Fruit fly (Drosophila melanogaster) whole organism, embryonic: ENCODE results near the gene ssp7.
A peak's percentile ranks its signal among the peaks of the same experiment; 100 is the strongest.

ENCODE experiments used
- BEAF-32 ChIP-seq: fragments of 200-800 bp; sonication (Bioruptor generic); optimal IDR thresholded peaks from 3 replicates; lab custom pipeline; 2017; ENCODE audit warnings: missing biosample characterization, missing genetic modification characterization, mild to moderate bottlenecking, moderate library complexity, missing genetic modification reagents
- CG1024 ChIP-seq: fragments of 200-800 bp; sonication (Bioruptor generic); IDR thresholded peaks from 2 replicates; pipeline ENCODE4 v1.3.6; 2022; ENCODE audit warnings: missing biosample characterization, missing genetic modification characterization
- CG10654 ChIP-seq: fragments of 200-800 bp; sonication (Bioruptor generic); optimal IDR thresholded peaks from 2 replicates; lab custom pipeline; 2016; ENCODE audit warnings: missing biosample characterization, missing genetic modification characterization
- CG11085 ChIP-seq: fragments of 200-800 bp; sonication (Bioruptor generic); IDR thresholded peaks from 2 replicates; pipeline ENCODE4 v1.3.6; 2022; ENCODE audit warnings: missing biosample characterization, missing genetic modification characterization
- CG11696 ChIP-seq: fragments of 200-800 bp; sonication (Bioruptor generic); IDR thresholded peaks from 2 replicates; pipeline ENCODE4 v1.3.6; 2022; ENCODE audit warnings: missing biosample characterization, missing genetic modification characterization
- CG15601 ChIP-seq: fragments of 200-800 bp; sonication (Bioruptor generic); optimal IDR thresholded peaks from 3 replicates; lab custom pipeline; 2019; ENCODE audit warnings: missing biosample characterization, mild to moderate bottlenecking, missing genetic modification characterization, moderate library complexity
- CG18011 ChIP-seq: fragments of 200-800 bp; sonication (Bioruptor generic); optimal IDR thresholded peaks from 2 replicates; lab custom pipeline; 2017; ENCODE audit warnings: missing biosample characterization, missing genetic modification characterization, mild to moderate bottlenecking, moderate library complexity, missing genotype
- CG2889 ChIP-seq: fragments of 200-800 bp; sonication (Bioruptor generic); IDR thresholded peaks from 3 replicates; pipeline ENCODE4 v1.3.6; 2022; ENCODE audit warnings: missing biosample characterization, missing genetic modification characterization
- CG30020 ChIP-seq: fragments of 200-800 bp; optimal IDR thresholded peaks from 2 replicates; lab custom pipeline; 2019; ENCODE audit warnings: missing biosample characterization, mild to moderate bottlenecking, missing genetic modification characterization, moderate library complexity
- CG31388 ChIP-seq: fragments of 200-800 bp; sonication (Bioruptor generic); optimal IDR thresholded peaks from 2 replicates; lab custom pipeline; 2016; ENCODE audit warnings: missing biosample characterization, missing genetic modification characterization
- CG32767 ChIP-seq: fragments of 200-800 bp; sonication (Bioruptor generic); IDR thresholded peaks from 2 replicates; pipeline ENCODE4 v1.3.6; 2022; ENCODE audit warnings: missing biosample characterization, missing genetic modification characterization
- CG3726 ChIP-seq: fragments of 200-800 bp; sonication (Bioruptor generic); IDR thresholded peaks from 3 replicates; pipeline ENCODE4, ENCODE4 v1.3.6; 2022; ENCODE audit warnings: missing biosample characterization, missing genetic modification characterization
- CG6854 ChIP-seq: fragments of 200-800 bp; sonication (Bioruptor generic); optimal IDR thresholded peaks from 3 replicates; lab custom pipeline; 2017; ENCODE audit warnings: missing biosample characterization, mild to moderate bottlenecking, missing genetic modification characterization
- CG7372 ChIP-seq: fragments of 200-800 bp; sonication (Bioruptor generic); IDR thresholded peaks from 2 replicates; pipeline ENCODE4 v1.3.6; 2022; ENCODE audit warnings: missing biosample characterization, missing genetic modification characterization
- CG9932 ChIP-seq: fragments of 200-800 bp; sonication (Bioruptor generic); IDR thresholded peaks from 2 replicates; pipeline ENCODE4 v1.3.6; 2022; ENCODE audit warnings: missing biosample characterization, missing genetic modification characterization
- CkIIα-i1 ChIP-seq: fragments of 200-800 bp; sonication (Bioruptor generic); IDR thresholded peaks from 2 replicates; pipeline ENCODE4 v1.3.6; 2022; ENCODE audit warnings: missing biosample characterization, missing genetic modification characterization
- D19A ChIP-seq: fragments of 200-800 bp; optimal IDR thresholded peaks from 3 replicates; lab custom pipeline; 2019; ENCODE audit warnings: missing biosample characterization, mild to moderate bottlenecking, missing genetic modification characterization, moderate library complexity
- Dfd ChIP-seq, 2 experiments: fragments of >200 bp; optimal IDR thresholded peaks; 2 replicates each; lab custom pipeline; 2017; ENCODE audit warnings: missing biosample characterization in 2 of 2, missing genetic modification characterization in 2 of 2
- Doc2 ChIP-seq: fragments of 200-800 bp; sonication (Bioruptor generic); IDR thresholded peaks from 2 replicates; pipeline ENCODE4 v1.3.6; 2022; ENCODE audit warnings: missing biosample characterization, missing genetic modification characterization
- Doc3 ChIP-seq: fragments of 200-800 bp; sonication (Bioruptor generic); IDR thresholded peaks from 3 replicates; pipeline ENCODE4 v1.3.6; 2022; ENCODE audit warnings: missing biosample characterization, missing genetic modification characterization; ENCODE audit not compliant: partially characterized antibody
- Ets97D ChIP-seq: fragments of 200-800 bp; sonication (Bioruptor generic); optimal IDR thresholded peaks from 3 replicates; lab custom pipeline; 2016; ENCODE audit warnings: missing biosample characterization, missing genetic modification characterization
- GATAe ChIP-seq: fragments of 200-800 bp; sonication (Bioruptor generic); conservative IDR thresholded peaks from 2 replicates; pipeline ENCODE4 v1.3.6; 2022; ENCODE audit warnings: missing biosample characterization, missing genetic modification characterization
- Scr ChIP-seq: fragments of 200-800 bp; sonication (Bioruptor generic); IDR thresholded peaks from 2 replicates; pipeline ENCODE4 v1.3.6; 2022; ENCODE audit warnings: missing biosample characterization, missing genetic modification characterization; ENCODE audit not compliant: partially characterized antibody
- YL-1 ChIP-seq: fragments of 200-800 bp; sonication (Bioruptor generic); optimal IDR thresholded peaks from 3 replicates; lab custom pipeline; 2017; ENCODE audit warnings: missing biosample characterization, mild to moderate bottlenecking, missing genetic modification characterization
- abd-A ChIP-seq: fragments of 200-800 bp; sonication (Bioruptor generic); optimal IDR thresholded peaks from 3 replicates; lab custom pipeline; 2019; ENCODE audit warnings: missing biosample characterization, mild to moderate bottlenecking, missing genetic modification characterization, moderate library complexity
- ase ChIP-seq: fragments of 200-800 bp; sonication (Bioruptor generic); IDR thresholded peaks from 3 replicates; pipeline ENCODE4 v1.3.6; 2022; ENCODE audit warnings: missing biosample characterization, missing genetic modification characterization
- dpn ChIP-seq, 2 experiments: fragments of 200-800 bp; sonication (Bioruptor generic); optimal IDR thresholded peaks; 3 replicates each; lab custom pipeline; 2016; ENCODE audit warnings: missing biosample characterization in 2 of 2, missing genetic modification characterization in 2 of 2
- dysf ChIP-seq: fragments of 200-800 bp; sonication (Bioruptor generic); IDR thresholded peaks from 3 replicates; pipeline ENCODE4 v1.3.6; 2022; ENCODE audit warnings: missing biosample characterization, missing genetic modification characterization
- emc ChIP-seq: fragments of 200-800 bp; sonication (Bioruptor generic); optimal IDR thresholded peaks from 2 replicates; lab custom pipeline; 2016; ENCODE audit warnings: missing biosample characterization, missing genetic modification characterization
- en ChIP-seq: fragments of 200-800 bp; sonication (Bioruptor generic); optimal IDR thresholded peaks from 2 replicates; lab custom pipeline; 2016; ENCODE audit warnings: missing biosample characterization, missing genetic modification characterization
- h ChIP-seq: fragments of >200 bp; optimal IDR thresholded peaks from 2 replicates; lab custom pipeline; 2017
- ham ChIP-seq: fragments of 200-800 bp; sonication (Bioruptor generic); IDR thresholded peaks from 2 replicates; pipeline ENCODE4 v1.3.6; 2022; ENCODE audit warnings: missing biosample characterization, missing genetic modification characterization
- hb ChIP-seq: fragments of 200-800 bp; sonication (Bioruptor generic); IDR thresholded peaks from 3 replicates; pipeline ENCODE4 v1.3.6; 2022; ENCODE audit warnings: missing biosample characterization, missing genetic modification characterization; ENCODE audit not compliant: partially characterized antibody
- her ChIP-seq: fragments of 200-800 bp; sonication (Bioruptor generic); optimal IDR thresholded peaks from 2 replicates; lab custom pipeline; 2016; ENCODE audit warnings: missing biosample characterization, missing genetic modification characterization
- insv ChIP-seq, 2 experiments: fragments of 200-800 bp; sonication (Bioruptor generic); optimal IDR thresholded peaks; 3 replicates each; lab custom pipeline; 2016 to 2018; ENCODE audit warnings: missing biosample characterization in 2 of 2, missing genetic modification characterization in 2 of 2
- jumu ChIP-seq: fragments of 200-800 bp; sonication (Bioruptor generic); optimal IDR thresholded peaks from 3 replicates; lab custom pipeline; 2016; ENCODE audit warnings: missing biosample characterization, missing genetic modification characterization
- lab ChIP-seq: fragments of 200-800 bp; sonication (Bioruptor generic); optimal IDR thresholded peaks from 3 replicates; lab custom pipeline; 2017; ENCODE audit warnings: missing biosample characterization, missing genetic modification characterization, mild to moderate bottlenecking, moderate library complexity, missing genetic modification reagents
- luna ChIP-seq: fragments of 200-800 bp; sonication (Bioruptor generic); optimal IDR thresholded peaks from 2 replicates; lab custom pipeline; 2016; ENCODE audit warnings: missing biosample characterization, missing genetic modification characterization
- nerfin-1 ChIP-seq: fragments of 200-800 bp; sonication (Bioruptor generic); optimal IDR thresholded peaks from 3 replicates; lab custom pipeline; 2019; ENCODE audit warnings: missing biosample characterization, mild to moderate bottlenecking, missing genetic modification characterization, moderate library complexity
- nerfin-2 ChIP-seq: fragments of 200-800 bp; sonication (Bioruptor generic); IDR thresholded peaks from 2 replicates; pipeline ENCODE4 v1.3.6; 2022; ENCODE audit warnings: missing biosample characterization, missing genetic modification characterization; ENCODE audit not compliant: partially characterized antibody
- pan ChIP-seq, 4 experiments: fragments of >200 bp in 3 of 4; fragments of 200-800 bp in 1 of 4; sonication (Bioruptor generic) in 1 of 4; optimal IDR thresholded peaks in 3 of 4; IDR thresholded peaks in 1 of 4; 2 replicates each; pipeline versions ENCODE4 v1.3.6 to Lab custom; 2017 to 2022; ENCODE audit warnings: missing biosample characterization in 2 of 4, missing genetic modification characterization in 2 of 4, mixed read lengths in 1 of 4
- pum ChIP-seq: fragments of 200-800 bp; sonication (Bioruptor generic); optimal IDR thresholded peaks from 2 replicates; lab custom pipeline; 2016; ENCODE audit warnings: missing biosample characterization, missing genetic modification characterization
- ranshi ChIP-seq: fragments of 200-800 bp; sonication (Bioruptor generic); IDR thresholded peaks from 2 replicates; pipeline ENCODE4 v1.3.6; 2022; ENCODE audit warnings: missing biosample characterization, missing genetic modification characterization
- sens ChIP-seq: fragments of 200-800 bp; sonication (Bioruptor generic); peaks from one replicate; lab custom pipeline; 2016; ENCODE audit warnings: missing biosample characterization, missing genetic modification characterization
- slou ChIP-seq: fragments of 200-800 bp; sonication (Bioruptor generic); optimal IDR thresholded peaks from 3 replicates; lab custom pipeline; 2016; ENCODE audit warnings: missing biosample characterization, missing genetic modification characterization
- sug ChIP-seq: fragments of 200-800 bp; optimal IDR thresholded peaks from 2 replicates; lab custom pipeline; 2019; ENCODE audit warnings: missing biosample characterization, mild to moderate bottlenecking, missing genetic modification characterization, moderate library complexity
- tap ChIP-seq: fragments of 200-800 bp; optimal IDR thresholded peaks from 3 replicates; lab custom pipeline; 2019; ENCODE audit warnings: missing biosample characterization, mild to moderate bottlenecking, missing genetic modification characterization, moderate library complexity
- tup ChIP-seq: fragments of 200-800 bp; sonication (Bioruptor generic); optimal IDR thresholded peaks from 2 replicates; lab custom pipeline; 2016; ENCODE audit warnings: missing biosample characterization, mild to moderate bottlenecking, missing genetic modification characterization, moderate library complexity
- unc-4 ChIP-seq: fragments of 200-800 bp; sonication (Bioruptor generic); IDR thresholded peaks from 2 replicates; pipeline ENCODE4 v1.3.6; 2022; ENCODE audit warnings: missing biosample characterization, missing genetic modification characterization; ENCODE audit not compliant: partially characterized antibody
- zen ChIP-seq: fragments of 200-800 bp; sonication (Bioruptor generic); optimal IDR thresholded peaks from 3 replicates; lab custom pipeline; 2018; ENCODE audit warnings: missing biosample characterization, mild to moderate bottlenecking, missing genetic modification characterization, moderate library complexity

Gene ssp7

DNA sequence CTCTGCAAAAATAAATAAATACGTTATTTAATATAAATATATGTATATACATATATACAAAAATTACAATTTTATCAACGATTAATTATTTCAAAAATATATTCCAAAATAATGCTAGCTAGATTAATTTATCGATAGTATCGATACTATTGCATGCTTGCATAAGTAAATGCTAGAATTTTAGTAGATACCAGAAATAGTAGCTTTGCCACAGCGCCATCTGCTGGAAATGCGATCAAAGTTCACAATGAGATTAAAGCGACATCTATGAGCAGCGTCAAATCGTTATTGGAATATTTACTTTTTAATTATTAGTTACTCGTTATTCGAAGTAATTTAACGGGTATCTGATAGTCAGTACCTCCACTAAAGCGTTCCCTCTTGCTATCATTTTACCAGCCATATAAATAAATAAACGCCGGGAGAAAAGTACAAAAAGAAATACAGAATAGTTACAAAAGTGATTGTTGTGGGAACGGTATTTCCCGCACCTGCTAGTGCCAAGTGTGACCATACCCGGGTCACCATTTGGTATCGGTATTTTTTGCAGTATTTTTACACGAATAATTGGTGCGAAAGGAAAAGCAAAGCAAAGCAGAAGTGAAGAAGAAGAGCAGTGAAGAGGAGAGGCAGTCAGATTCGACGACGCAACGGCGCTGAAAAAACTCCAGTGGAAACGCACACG is 13.9 kb upstream of the ssp7 start, which contains the start of the genes rtv and Dlic (continued):
- TF ChIP-seq nerfin-2 (GFP tag; lab: Robert Waterston, UW) (peak; percentile 54; the same call in 1 of the 2 replicates), slou (GFP tag; lab: Kevin White, UChicago) (no peak), CG31388 (no peak), abd-A (tag; lab: Kevin White, UChicago) (no peak), CG18011 (GFP tag; lab: Kevin White, UChicago) (no peak), CG30020 (tag; lab: Kevin White, UChicago) (peak; percentile 56), GATAe (no peak), CG11696 (GFP tag; lab: Robert Waterston, UW) (no peak), CG1024 (GFP tag; lab: Robert Waterston, UW) (no peak), dysf (GFP tag; lab: Robert Waterston, UW) (no peak), nerfin-1 (tag; lab: Kevin White, UChicago) (peak; percentile 74), CG10654 (GFP tag; lab: Kevin White, UChicago) (no peak), CG32767 (GFP tag; lab: Robert Waterston, UW) (no peak), en (no peak), YL-1 (GFP tag; lab: Kevin White, UChicago) (no peak), insv (GFP tag; optimal IDR thresholded peaks at IDR 0.05; lab: Kevin White, UChicago) (peak in 1 of 2 experiments; percentile 46), CG2889 (GFP tag; lab: Robert Waterston, UW) (no peak), CG6854 (GFP tag; lab: Kevin White, UChicago) (no peak), CG9932 (GFP tag; lab: Robert Waterston, UW) (peak; percentile 44), sens (peak; percentile 30), her (GFP tag; lab: Kevin White, UChicago) (no peak), Dfd (GFP tag; optimal IDR thresholded peaks at IDR 0.05; lab: Kevin White, UChicago) (no peak), tap (tag; lab: Kevin White, UChicago) (no peak), CG3726 (GFP tag; lab: Robert Waterston, UW) (no peak), zen (tag; lab: Kevin White, UChicago) (peak; percentile 38), Doc3 (peak; percentile 75), pum (GFP tag; lab: Kevin White, UChicago) (no peak), D19A (tag; lab: Kevin White, UChicago) (no peak), luna (no peak), Ets97D (GFP tag; lab: Kevin White, UChicago) (peak; percentile 51), unc-4 (GFP tag; lab: Robert Waterston, UW) (peak; percentile 79), CG11085 (GFP tag; lab: Robert Waterston, UW) (no peak), h (lab: Kevin White, UChicago) (no peak), ase (GFP tag; lab: Robert Waterston, UW) (no peak), ham (GFP tag; lab: Robert Waterston, UW) (no peak), sug (no peak), BEAF-32 (GFP tag; lab: Kevin White, UChicago) (peak; percentile 76), Doc2 (GFP tag; lab: Robert Waterston, UW) (no peak), dpn (GFP tag; optimal IDR thresholded peaks at IDR 0.05; lab: Kevin White, UChicago) (peak; percentile 8 to 30), ranshi (GFP tag; lab: Robert Waterston, UW) (no peak), lab (GFP tag; lab: Kevin White, UChicago) (no peak), hb (no peak), CG15601 (tag; lab: Kevin White, UChicago) (no peak), jumu (GFP tag; lab: Kevin White, UChicago) (peak; percentile 11), tup (no peak), pan (optimal IDR thresholded peaks at IDR 0.05; lab: Kevin White, UChicago) (no peak), pan (GFP tag; optimal IDR thresholded peaks at IDR 0.05 in 1 of 2, IDR thresholded peaks at IDR 0.05 in 1 of 2) (no peak), emc (GFP tag; lab: Kevin White, UChicago) (no peak), Scr (GFP tag; lab: Robert Waterston, UW) (peak; percentile 81), CkIIα-i1 (GFP tag; lab: Robert Waterston, UW) (no peak), CG7372 (GFP tag; lab: Robert Waterston, UW) (no peak)
